Fruit fly (Drosophila melanogaster) S2 (cell line): ENCODE measurements around the gene gdrd.

Experiments used
- CG8478 ChIP-seq: fragments of >200 bp; optimal IDR thresholded peaks from 2 replicates; lab custom pipeline; 2018
- CTCF ChIP-seq, 2 experiments: fragments of >200 bp; optimal IDR thresholded peaks; 2 replicates each; lab custom pipeline; 2018

DNA sequence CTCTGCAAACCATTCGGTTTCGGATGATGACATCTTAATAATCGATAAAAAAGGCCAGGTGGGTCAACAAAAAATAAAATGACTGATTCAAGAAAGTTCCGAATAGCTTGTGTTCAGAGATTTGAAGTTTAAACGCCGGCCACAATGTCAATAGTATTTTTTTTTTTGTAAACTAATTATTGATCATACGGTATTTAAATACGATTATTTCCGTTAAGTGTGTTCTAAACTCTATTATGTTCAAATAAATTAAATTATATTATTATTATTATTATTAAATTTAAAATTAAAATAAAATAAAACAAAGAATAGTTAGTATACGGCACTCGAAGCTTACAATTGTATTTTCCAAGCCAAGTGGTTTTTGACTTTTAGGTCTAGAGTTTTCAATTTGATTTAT lies 42.3 kb downstream of the gdrd start, which contains the start of gene CG13471:
- no peak for TF ChIP-seq CG8478
- no peak for TF ChIP-seq CTCF (optimal IDR thresholded peaks at IDR 0.05; lab: Kevin White, UChicago)
